Worm (Caenorhabditis elegans) whole organism, mixed stage, embryonic: ENCODE data around the gene R11D1.1.

ENCODE experiments used
- blmp-1 ChIP-seq: fragments of 150-350 bp; optimal IDR thresholded peaks from 2 replicates; lab custom pipeline; 2014; ENCODE audit warnings: missing biosample characterization, missing genetic modification characterization
- ceh-39 ChIP-seq: fragments of 150-350 bp; optimal IDR thresholded peaks from 2 replicates; lab custom pipeline; 2014; ENCODE audit warnings: missing biosample characterization, missing genetic modification characterization
- ceh-43 ChIP-seq: fragments of 200-800 bp; sonication (Bioruptor generic); optimal IDR thresholded peaks from 2 replicates; lab custom pipeline; 2018; ENCODE audit warnings: mild to moderate bottlenecking, missing genetic modification characterization, moderate library complexity, missing compliant biosample characterization
- ceh-83 ChIP-seq: fragments of 200-800 bp; sonication (Bioruptor generic); optimal IDR thresholded peaks from 2 replicates; lab custom pipeline; 2018; ENCODE audit warnings: mild to moderate bottlenecking, missing genetic modification characterization, missing compliant biosample characterization
- ces-1 ChIP-seq: fragments of 150-350 bp; optimal IDR thresholded peaks from 2 replicates; lab custom pipeline; 2014; ENCODE audit warnings: missing biosample characterization, missing genetic modification reagents, missing genetic modification characterization
- cnd-1 ChIP-seq: fragments of 200-800 bp; sonication (Bioruptor generic); optimal IDR thresholded peaks from 2 replicates; lab custom pipeline; 2018; ENCODE audit warnings: mild to moderate bottlenecking, missing genetic modification characterization, missing compliant biosample characterization
- drap-1 ChIP-seq: fragments of 200-800 bp; sonication (Bioruptor generic); optimal IDR thresholded peaks from 3 replicates; lab custom pipeline; 2018; ENCODE audit warnings: mild to moderate bottlenecking, missing genetic modification characterization, missing compliant biosample characterization
- elt-1 ChIP-seq: sonication (generic microtip); optimal IDR thresholded peaks from 2 replicates; lab custom pipeline; 2017; ENCODE audit warnings: missing genetic modification characterization, mild to moderate bottlenecking, missing compliant biosample characterization, antibody characterized with exemption, moderate library complexity, borderline replicate concordance; ENCODE audit not compliant: insufficient read depth
- elt-3 ChIP-seq: fragments of 150-350 bp; optimal IDR thresholded peaks from 2 replicates; lab custom pipeline; 2014; ENCODE audit warnings: missing biosample characterization, missing genetic modification characterization
- flh-1 ChIP-seq: fragments of 200-800 bp; sonication (Bioruptor generic); optimal IDR thresholded peaks from 2 replicates; lab custom pipeline; 2018; ENCODE audit warnings: mild to moderate bottlenecking, missing genetic modification characterization, moderate library complexity, missing compliant biosample characterization
- ham-2 ChIP-seq: fragments of 200-800 bp; sonication (Bioruptor generic); optimal IDR thresholded peaks from 2 replicates; lab custom pipeline; 2018; ENCODE audit warnings: mild to moderate bottlenecking, missing genetic modification characterization, missing compliant biosample characterization
- lin-13 ChIP-seq: fragments of 150-350 bp; optimal IDR thresholded peaks from 2 replicates; lab custom pipeline; 2014; ENCODE audit warnings: missing biosample characterization, missing genetic modification characterization
- lin-32 ChIP-seq: fragments of 200-800 bp; sonication (Bioruptor generic); optimal IDR thresholded peaks from 2 replicates; lab custom pipeline; 2018; ENCODE audit warnings: mild to moderate bottlenecking, missing genetic modification characterization, missing compliant biosample characterization
- lsy-2 ChIP-seq: fragments of 150-350 bp; optimal IDR thresholded peaks from 2 replicates; lab custom pipeline; 2014; ENCODE audit warnings: missing biosample characterization, missing genetic modification characterization
- mab-5 ChIP-seq: fragments of 150-350 bp; optimal IDR thresholded peaks from 2 replicates; lab custom pipeline; 2014; ENCODE audit warnings: missing biosample characterization, missing genetic modification characterization
- mep-1 ChIP-seq: fragments of 150-350 bp; optimal IDR thresholded peaks from 2 replicates; lab custom pipeline; 2017; ENCODE audit warnings: missing biosample characterization, missing genetic modification reagents, missing genetic modification characterization, inconsistent platforms
- mls-2 ChIP-seq: sonication (generic microtip); optimal IDR thresholded peaks from 2 replicates; lab custom pipeline; 2016; ENCODE audit warnings: mild to moderate bottlenecking, missing genetic modification characterization, moderate library complexity, missing compliant biosample characterization
- nhr-2 ChIP-seq: fragments of 150-350 bp; optimal IDR thresholded peaks from 2 replicates; lab custom pipeline; 2014; ENCODE audit warnings: missing biosample characterization, missing genetic modification characterization
- nhr-237 ChIP-seq: fragments of 150-350 bp; optimal IDR thresholded peaks from 2 replicates; lab custom pipeline; 2014; ENCODE audit warnings: missing biosample characterization, missing genetic modification characterization
- nhr-28 ChIP-seq: fragments of 150-350 bp; optimal IDR thresholded peaks from 2 replicates; lab custom pipeline; 2014; ENCODE audit warnings: missing biosample characterization, missing genetic modification characterization
- nhr-76 ChIP-seq: sonication (generic microtip); optimal IDR thresholded peaks from 2 replicates; lab custom pipeline; 2017; ENCODE audit warnings: missing biosample characterization, missing genetic modification characterization
- pha-4 ChIP-seq: fragments of 150-350 bp; optimal IDR thresholded peaks from 2 replicates; lab custom pipeline; 2018; ENCODE audit warnings: missing biosample characterization, missing genetic modification reagents, missing genetic modification characterization
- sem-2 ChIP-seq: fragments of 200-800 bp; sonication (Bioruptor generic); optimal IDR thresholded peaks from 2 replicates; lab custom pipeline; 2018; ENCODE audit warnings: mild to moderate bottlenecking, missing genetic modification characterization, missing compliant biosample characterization
- snpc-4 ChIP-seq: fragments of 150-350 bp; optimal IDR thresholded peaks from 2 replicates; lab custom pipeline; 2014; ENCODE audit warnings: missing biosample characterization, missing genetic modification characterization
- tbx-8 ChIP-seq: fragments of 200-800 bp; sonication (Bioruptor generic); optimal IDR thresholded peaks from 2 replicates; lab custom pipeline; 2018; ENCODE audit warnings: mild to moderate bottlenecking, missing genetic modification characterization, moderate library complexity, missing compliant biosample characterization
- unc-120 ChIP-seq: sonication (generic microtip); optimal IDR thresholded peaks from 2 replicates; lab custom pipeline; 2017; ENCODE audit warnings: missing genetic modification characterization, missing compliant biosample characterization; ENCODE audit not compliant: poor library complexity, severe bottlenecking
- unc-39 ChIP-seq: fragments of 150-350 bp; optimal IDR thresholded peaks from 2 replicates; lab custom pipeline; 2014; ENCODE audit warnings: missing biosample characterization, missing genetic modification characterization
- unc-62 ChIP-seq: fragments of 150-350 bp; optimal IDR thresholded peaks from 2 replicates; lab custom pipeline; 2014; ENCODE audit warnings: missing biosample characterization, missing genetic modification reagents, missing genetic modification characterization
- zip-8 ChIP-seq: fragments of 150-350 bp; optimal IDR thresholded peaks from 2 replicates; lab custom pipeline; 2014; ENCODE audit warnings: missing biosample characterization, missing genetic modification characterization
- ztf-11 ChIP-seq: fragments of 150-350 bp; optimal IDR thresholded peaks from 2 replicates; lab custom pipeline; 2014; ENCODE audit warnings: missing biosample characterization, missing genetic modification characterization

The R11D1.1 gene

ce11 chrV:12670607-12671006 is 33.6 kb upstream of the R11D1.1 start, which contains the start of gene srx-116:
Gene srx-116, plus strand, starts transcription at chrV:12670907.
- no peak for TF ChIP-seq mls-2
- TF ChIP-seq pha-4 (tag; lab: Kevin White, UChicago) = no peak
- TF ChIP-seq lin-13 = no peak
- no peak for TF ChIP-seq unc-39 (tag; lab: Kevin White, UChicago)
- TF ChIP-seq, all 35 proteins: peak for 0

ce11 chrV:12673745-12674144 is 30.4 kb upstream of the R11D1.1 start:
- TF ChIP-seq drap-1 (GFP tag; lab: Kevin White, UChicago) (no peak), ceh-39 (tag; lab: Kevin White, UChicago) (no peak), unc-39 (tag; lab: Kevin White, UChicago) (no peak), unc-120 (tag; lab: Kevin White, UChicago) (no peak), lin-32 (GFP tag; lab: Kevin White, UChicago) (no peak), nhr-2 (tag; lab: Kevin White, UChicago) (no peak), blmp-1 (tag; lab: Kevin White, UChicago) (no peak), flh-1 (GFP tag; lab: Kevin White, UChicago) (no peak), lin-13 (no peak), lsy-2 (tag; lab: Kevin White, UChicago) (no peak), nhr-28 (tag; lab: Kevin White, UChicago) (no peak), ztf-11 (no peak), cnd-1 (tag; lab: Kevin White, UChicago) (no peak), unc-62 (GFP tag; lab: Kevin White, UChicago) (no peak), nhr-237 (tag; lab: Kevin White, UChicago) (no peak)

ce11 chrV:12676299-12676698 is 27.9 kb upstream of the R11D1.1 start:
- no peak for TF ChIP-seq mab-5 (tag; lab: Kevin White, UChicago)
- no peak for TF ChIP-seq nhr-76 (tag; lab: Kevin White, UChicago)
- no peak for TF ChIP-seq blmp-1 (tag; lab: Kevin White, UChicago)
- no peak for TF ChIP-seq unc-62 (GFP tag; lab: Kevin White, UChicago)
- TF ChIP-seq ztf-11 = no peak
- no peak for TF ChIP-seq mls-2
- TF ChIP-seq nhr-2 (tag; lab: Kevin White, UChicago) = no peak
- TF ChIP-seq elt-1 (tag; lab: Kevin White, UChicago) = no peak
- no peak for TF ChIP-seq lsy-2 (tag; lab: Kevin White, UChicago)
- TF ChIP-seq zip-8 (tag; lab: Kevin White, UChicago) = no peak
- TF ChIP-seq mep-1 (tag; lab: Kevin White, UChicago) = no peak
- TF ChIP-seq ham-2 (GFP tag; lab: Kevin White, UChicago) = no peak
- no peak for TF ChIP-seq ces-1
- TF ChIP-seq tbx-8 (GFP tag; lab: Kevin White, UChicago) = no peak
- no peak for TF ChIP-seq snpc-4 (tag; lab: Kevin White, UChicago)
- TF ChIP-seq ceh-39 (tag; lab: Kevin White, UChicago) = no peak

ce11 chrV:12679292-12679691 is 24.9 kb upstream of the R11D1.1 start:
- no peak for TF ChIP-seq elt-1 (tag; lab: Kevin White, UChicago)
- TF ChIP-seq nhr-76 (tag; lab: Kevin White, UChicago) = no peak
- no peak for TF ChIP-seq ceh-43
- no peak for TF ChIP-seq pha-4 (tag; lab: Kevin White, UChicago)
- TF ChIP-seq sem-2 = no peak
- no peak for TF ChIP-seq lin-13
- TF ChIP-seq, all 35 proteins: peak for 0

- TF ChIP-seq ceh-43 (no peak), mab-5 (tag; lab: Kevin White, UChicago) (no peak), pha-4 (tag; lab: Kevin White, UChicago) (no peak), nhr-76 (tag; lab: Kevin White, UChicago) (no peak), elt-3 (tag; lab: Kevin White, UChicago) (no peak), cnd-1 (tag; lab: Kevin White, UChicago) (no peak), sem-2 (no peak), ztf-11 (no peak), snpc-4 (tag; lab: Kevin White, UChicago) (no peak), lin-32 (GFP tag; lab: Kevin White, UChicago) (no peak), lin-13 (no peak)
These were observed 24.4 kb upstream of the R11D1.1 start, which contains the start of gene frpr-15 for ce11 chrV:12679807-12680206. Gene frpr-15, plus strand, starts transcription at chrV:12680107.

ce11 chrV:12683205-12683604 is 21.0 kb upstream of the R11D1.1 start:
- no peak for TF ChIP-seq ceh-83 (GFP tag; lab: Kevin White, UChicago)
